Fruit fly (Drosophila melanogaster) whole organism, embryonic: Measurements from ENCODE around the gene uif.
A peak's percentile ranks its signal among the peaks of the same experiment; 100 is the strongest.

Source experiments
- Blimp-1 ChIP-seq: fragments of 200-800 bp; sonication (Bioruptor generic); optimal IDR thresholded peaks from 3 replicates; lab custom pipeline; 2018; ENCODE audit warnings: missing biosample characterization, missing genetic modification characterization, mild to moderate bottlenecking, moderate library complexity, missing genetic modification reagents
- CG12659 ChIP-seq: fragments of 200-800 bp; sonication (Bioruptor generic); optimal IDR thresholded peaks from 3 replicates; lab custom pipeline; 2017; ENCODE audit warnings: mild to moderate bottlenecking, missing biosample characterization, missing genetic modification reagents, missing genetic modification characterization
- CG12769 ChIP-seq: fragments of 200-800 bp; sonication (Bioruptor generic); optimal IDR thresholded peaks from 2 replicates; lab custom pipeline; 2019; ENCODE audit warnings: missing biosample characterization, mild to moderate bottlenecking, missing genetic modification characterization, moderate library complexity
- CG17361 ChIP-seq: fragments of 200-800 bp; sonication (Bioruptor generic); IDR thresholded peaks from 3 replicates; pipeline ENCODE4 v1.3.6; 2022; ENCODE audit warnings: missing biosample characterization, missing genetic modification characterization
- CG4707 ChIP-seq: fragments of 200-800 bp; sonication (Bioruptor generic); optimal IDR thresholded peaks from 2 replicates; lab custom pipeline; 2018; ENCODE audit warnings: missing biosample characterization, mild to moderate bottlenecking, missing genetic modification characterization, moderate library complexity
- CG6254 ChIP-seq: fragments of 200-800 bp; sonication (Bioruptor generic); optimal IDR thresholded peaks from 3 replicates; lab custom pipeline; 2017; ENCODE audit warnings: mild to moderate bottlenecking, missing biosample characterization, missing genetic modification reagents, missing genetic modification characterization
- CG7271 ChIP-seq: fragments of 200-800 bp; sonication (Bioruptor generic); optimal IDR thresholded peaks from 2 replicates; lab custom pipeline; 2018; ENCODE audit warnings: missing biosample characterization, mild to moderate bottlenecking, missing genetic modification characterization, moderate library complexity
- CG7357 ChIP-seq: fragments of 200-800 bp; sonication (Bioruptor generic); IDR thresholded peaks from 3 replicates; pipeline ENCODE4 v1.3.6; 2022; ENCODE audit warnings: missing biosample characterization, missing genetic modification characterization
- CG8944 ChIP-seq: fragments of 200-800 bp; sonication (Bioruptor generic); optimal IDR thresholded peaks from 3 replicates; lab custom pipeline; 2016; ENCODE audit warnings: missing biosample characterization, missing genetic modification characterization
- CG9437 ChIP-seq: fragments of 200-800 bp; sonication (Bioruptor generic); optimal IDR thresholded peaks from 2 replicates; lab custom pipeline; 2018; ENCODE audit warnings: missing biosample characterization, mild to moderate bottlenecking, missing genetic modification characterization
- CTCF ChIP-seq: fragments of 200-800 bp; sonication (Bioruptor generic); optimal IDR thresholded peaks from 2 replicates; lab custom pipeline; 2017; ENCODE audit warnings: missing biosample characterization, mild to moderate bottlenecking, missing genetic modification characterization, moderate library complexity
- Dfd ChIP-seq, 2 experiments: fragments of >200 bp; optimal IDR thresholded peaks; 2 replicates each; lab custom pipeline; 2017; ENCODE audit warnings: missing biosample characterization in 2 of 2, missing genetic modification characterization in 2 of 2
- ERR ChIP-seq: fragments of 200-800 bp; sonication (Bioruptor generic); optimal IDR thresholded peaks from 2 replicates; lab custom pipeline; 2016; ENCODE audit warnings: missing biosample characterization, missing genetic modification characterization
- Fer3 ChIP-seq: fragments of 200-800 bp; sonication (Bioruptor generic); optimal IDR thresholded peaks from 2 replicates; lab custom pipeline; 2018; ENCODE audit warnings: missing biosample characterization, mild to moderate bottlenecking, missing genetic modification characterization, moderate library complexity
- HLH54F ChIP-seq: fragments of 200-800 bp; sonication (Bioruptor generic); optimal IDR thresholded peaks from 3 replicates; lab custom pipeline; 2016; ENCODE audit warnings: missing biosample characterization, missing genetic modification characterization
- Hsf ChIP-seq: fragments of 200-800 bp; sonication (Bioruptor generic); optimal IDR thresholded peaks from 3 replicates; lab custom pipeline; 2016; ENCODE audit warnings: missing biosample characterization, missing genetic modification characterization
- Meics ChIP-seq: fragments of 200-800 bp; sonication (Bioruptor generic); optimal IDR thresholded peaks from 2 replicates; lab custom pipeline; 2017; ENCODE audit warnings: missing biosample characterization, mild to moderate bottlenecking, missing genetic modification characterization
- Nf-YB ChIP-seq: fragments of 200-800 bp; sonication (Bioruptor generic); optimal IDR thresholded peaks from 3 replicates; lab custom pipeline; 2019; ENCODE audit warnings: missing biosample characterization, mild to moderate bottlenecking, missing genetic modification characterization, moderate library complexity
- Sin3A ChIP-seq: fragments of >200 bp; optimal IDR thresholded peaks from 2 replicates; lab custom pipeline; 2018
- Sry-δ ChIP-seq: fragments of 200-800 bp; sonication (Bioruptor generic); optimal IDR thresholded peaks from 2 replicates; lab custom pipeline; 2016; ENCODE audit warnings: missing biosample characterization, missing genetic modification characterization
- Usf ChIP-seq: fragments of 200-800 bp; sonication (Bioruptor generic); optimal IDR thresholded peaks from 2 replicates; lab custom pipeline; 2017; ENCODE audit warnings: missing genotype, missing biosample characterization, missing genetic modification characterization
- abd-A ChIP-seq: fragments of 200-800 bp; sonication (Bioruptor generic); optimal IDR thresholded peaks from 3 replicates; lab custom pipeline; 2019; ENCODE audit warnings: missing biosample characterization, mild to moderate bottlenecking, missing genetic modification characterization, moderate library complexity
- bigmax ChIP-seq: fragments of 200-800 bp; sonication (Bioruptor generic); optimal IDR thresholded peaks from 2 replicates; lab custom pipeline; 2018; ENCODE audit warnings: missing biosample characterization, mild to moderate bottlenecking, missing genetic modification characterization
- cg ChIP-seq: fragments of 200-800 bp; sonication (Bioruptor generic); optimal IDR thresholded peaks from 3 replicates; lab custom pipeline; 2019; ENCODE audit warnings: missing biosample characterization, mild to moderate bottlenecking, missing genetic modification characterization, moderate library complexity
- chinmo ChIP-seq: fragments of 200-800 bp; sonication (Bioruptor generic); IDR thresholded peaks from 4 replicates; pipeline ENCODE4 v1.3.6; 2022; ENCODE audit warnings: missing biosample characterization, missing genetic modification characterization; ENCODE audit not compliant: partially characterized antibody
- fd3F ChIP-seq: fragments of 200-800 bp; sonication (Bioruptor generic); optimal IDR thresholded peaks from 2 replicates; lab custom pipeline; 2018; ENCODE audit warnings: missing biosample characterization, mild to moderate bottlenecking, missing genetic modification characterization, moderate library complexity
- kni ChIP-seq: fragments of 200-800 bp; sonication (Bioruptor generic); optimal IDR thresholded peaks from 3 replicates; lab custom pipeline; 2017; ENCODE audit warnings: mild to moderate bottlenecking, missing biosample characterization, missing genetic modification reagents, missing genetic modification characterization
- odd ChIP-seq: fragments of 200-800 bp; sonication (Bioruptor generic); optimal IDR thresholded peaks from 2 replicates; lab custom pipeline; 2017; ENCODE audit warnings: missing biosample characterization, mild to moderate bottlenecking, missing genetic modification characterization
- p53 ChIP-seq: fragments of 200-800 bp; sonication (Bioruptor generic); optimal IDR thresholded peaks from 2 replicates; lab custom pipeline; 2016; ENCODE audit warnings: missing biosample characterization, missing genetic modification characterization
- pros ChIP-seq: fragments of 200-800 bp; sonication (Bioruptor generic); optimal IDR thresholded peaks from 3 replicates; lab custom pipeline; 2019; ENCODE audit warnings: missing biosample characterization, mild to moderate bottlenecking, missing genetic modification characterization, moderate library complexity
- sd ChIP-seq: fragments of 200-800 bp; sonication (Bioruptor generic); optimal IDR thresholded peaks from 3 replicates; lab custom pipeline; 2018; ENCODE audit warnings: missing biosample characterization, mild to moderate bottlenecking, missing genetic modification characterization, moderate library complexity
- sima ChIP-seq: fragments of 200-800 bp; sonication (Bioruptor generic); optimal IDR thresholded peaks from 2 replicates; lab custom pipeline; 2016; ENCODE audit warnings: missing biosample characterization, missing genetic modification characterization
- slp2 ChIP-seq: fragments of 200-800 bp; sonication (Bioruptor generic); optimal IDR thresholded peaks from 2 replicates; lab custom pipeline; 2016; ENCODE audit warnings: missing biosample characterization, missing genetic modification characterization
- sna ChIP-seq: fragments of 200-800 bp; sonication (Bioruptor generic); IDR thresholded peaks from 2 replicates; pipeline ENCODE4 v1.3.6; 2022; ENCODE audit warnings: missing biosample characterization, missing genetic modification characterization; ENCODE audit not compliant: partially characterized antibody
- sqz ChIP-seq: fragments of 200-800 bp; sonication (Bioruptor generic); optimal IDR thresholded peaks from 3 replicates; lab custom pipeline; 2018; ENCODE audit warnings: missing biosample characterization, mild to moderate bottlenecking, missing genetic modification characterization
- tap ChIP-seq: fragments of 200-800 bp; optimal IDR thresholded peaks from 3 replicates; lab custom pipeline; 2019; ENCODE audit warnings: missing biosample characterization, mild to moderate bottlenecking, missing genetic modification characterization, moderate library complexity
- vnd ChIP-seq: fragments of 200-800 bp; sonication (Bioruptor generic); IDR thresholded peaks from 3 replicates; pipeline ENCODE4 v1.3.6; 2022; ENCODE audit warnings: missing biosample characterization, missing genetic modification characterization; ENCODE audit not compliant: partially characterized antibody
- vvl ChIP-seq: fragments of 200-800 bp; sonication (Bioruptor generic); IDR thresholded peaks from 2 replicates; pipeline ENCODE4 v1.3.6; 2022; ENCODE audit warnings: missing biosample characterization, missing genetic modification characterization
- wek ChIP-seq: fragments of 200-800 bp; sonication (Bioruptor generic); optimal IDR thresholded peaks from 3 replicates; lab custom pipeline; 2018; ENCODE audit warnings: missing biosample characterization, mild to moderate bottlenecking, missing genetic modification characterization, moderate library complexity
- zfh1 ChIP-seq: fragments of 200-800 bp; sonication (Bioruptor generic); IDR thresholded peaks from 3 replicates; pipeline ENCODE4 v1.3.6; 2022; ENCODE audit warnings: missing biosample characterization, missing genetic modification characterization

Gene uif

dm6 chr2L:7007564-7007963 is 2.6 kb downstream of the uif start (continued):
- TF ChIP-seq vnd (GFP tag; lab: Robert Waterston, UW) (no peak), CG4707 (GFP tag; lab: Kevin White, UChicago) (no peak), bigmax (peak; percentile 31), CG17361 (no peak), slp2 (GFP tag; lab: Kevin White, UChicago) (no peak), pros (peak; percentile 25), CG6254 (no peak), ERR (GFP tag; lab: Kevin White, UChicago) (no peak), odd (GFP tag; lab: Kevin White, UChicago) (no peak), CTCF (no peak), Meics (no peak), Blimp-1 (GFP tag; lab: Kevin White, UChicago) (peak; percentile 86), CG9437 (GFP tag; lab: Kevin White, UChicago) (no peak), CG12659 (GFP tag; lab: Kevin White, UChicago) (no peak), tap (tag; lab: Kevin White, UChicago) (no peak), Dfd (GFP tag; optimal IDR thresholded peaks at IDR 0.05; lab: Kevin White, UChicago) (no peak), wek (GFP tag; lab: Kevin White, UChicago) (no peak), CG8944 (GFP tag; lab: Kevin White, UChicago) (no peak), Sry-δ (GFP tag; lab: Kevin White, UChicago) (no peak), p53 (no peak), sima (GFP tag; lab: Kevin White, UChicago) (no peak)

DNA sequence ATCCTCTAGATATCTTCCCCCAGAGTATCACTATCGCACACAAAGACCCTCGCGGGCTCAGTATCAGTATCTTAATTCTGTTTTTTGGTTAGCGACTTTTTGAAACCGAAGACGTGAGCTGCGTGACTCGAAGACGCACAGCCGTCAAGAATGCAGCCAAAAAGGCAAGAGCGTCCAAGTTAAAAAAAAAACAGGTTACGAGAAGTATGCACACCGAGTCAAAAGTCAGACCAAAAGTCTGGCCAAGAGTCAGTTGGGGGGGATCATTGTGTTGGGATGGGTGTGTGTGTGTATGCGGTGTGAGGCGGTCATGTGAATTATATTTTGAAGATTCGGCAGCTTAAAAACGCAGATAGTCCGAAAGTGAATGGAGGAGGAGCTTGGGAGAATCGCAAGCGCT is 4.7 kb downstream of the uif start:
- TF ChIP-seq CG7357 (no peak), sd (peak; percentile 28), cg (GFP tag; lab: Kevin White, UChicago) (peak; percentile 3), kni (peak; percentile 16), Hsf (GFP tag; lab: Kevin White, UChicago) (no peak), chinmo (GFP tag; lab: Robert Waterston, UW) (0 out of 4 replicates have a peak, but pooled peaks have one; percentile 53), zfh1 (0 out of 3 replicates have a peak, but pooled peaks have one; percentile 3), CG7271 (tag; lab: Kevin White, UChicago) (no peak), Blimp-1 (GFP tag; lab: Kevin White, UChicago) (peak; percentile 1), Fer3 (tag; lab: Kevin White, UChicago) (no peak), pros (peak; percentile 84), sqz (GFP tag; lab: Kevin White, UChicago) (peak; percentile 67)

DNA sequence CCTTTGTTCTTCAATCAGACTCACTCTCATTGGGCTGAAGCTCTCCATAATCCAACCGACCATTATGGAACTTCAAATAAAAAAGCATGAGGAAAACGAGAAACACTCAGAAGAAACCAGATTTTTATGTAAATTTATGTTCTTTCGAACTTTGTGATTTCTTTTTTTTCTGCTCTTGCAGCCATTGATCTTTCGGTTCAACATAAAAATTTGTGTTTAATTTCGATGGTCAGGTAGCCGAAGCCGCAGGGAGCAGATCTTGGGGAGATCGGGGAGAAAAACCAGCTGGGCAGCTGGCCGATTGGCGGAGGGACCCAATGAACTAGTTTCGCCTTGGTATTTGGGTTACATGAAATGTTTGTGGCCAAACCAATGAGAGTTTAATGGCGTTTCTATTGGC is 5.9 kb downstream of the uif start:
- TF ChIP-seq sqz (GFP tag; lab: Kevin White, UChicago) (peak; percentile 20), Usf (GFP tag; lab: Kevin White, UChicago) (no peak), CG12769 (tag; lab: Kevin White, UChicago) (peak; percentile 54), Nf-YB (GFP tag; lab: Kevin White, UChicago) (peak; percentile 20), abd-A (peak; percentile 48), vvl (GFP tag; lab: Robert Waterston, UW) (peak; percentile 31; the same call in 1 of the 2 replicates), wek (GFP tag; lab: Kevin White, UChicago) (no peak), Blimp-1 (GFP tag; lab: Kevin White, UChicago) (peak; percentile 80), sd (peak; percentile 56), HLH54F (GFP tag; lab: Kevin White, UChicago) (no peak), Sin3A (lab: Kevin White, UChicago) (no peak), fd3F (GFP tag; lab: Kevin White, UChicago) (no peak), sna (GFP tag; lab: Robert Waterston, UW) (no peak), chinmo (GFP tag; lab: Robert Waterston, UW) (0 out of 4 replicates have a peak, but pooled peaks have one; percentile 60)
